Fruit fly (Drosophila melanogaster) whole organism, embryonic: ENCODE results near the gene form3.

ENCODE experiments used
- Atf3 ChIP-seq: fragments of 200-800 bp; sonication (Bioruptor generic); optimal IDR thresholded peaks from 3 replicates; lab custom pipeline; 2016; ENCODE audit warnings: missing biosample characterization, missing genetic modification characterization
- Bgb ChIP-seq: fragments of 200-800 bp; sonication (Bioruptor generic); IDR thresholded peaks from 2 replicates; pipeline ENCODE4 v1.3.6; 2022; ENCODE audit warnings: missing biosample characterization, missing genetic modification characterization; ENCODE audit not compliant: partially characterized antibody
- CG10267 ChIP-seq: fragments of 200-800 bp; sonication (Bioruptor generic); optimal IDR thresholded peaks from 2 replicates; lab custom pipeline; 2018; ENCODE audit warnings: missing biosample characterization, mild to moderate bottlenecking, missing genetic modification characterization, moderate library complexity
- CG10543 ChIP-seq: fragments of 200-800 bp; sonication (Bioruptor generic); optimal IDR thresholded peaks from 3 replicates; lab custom pipeline; 2017; ENCODE audit warnings: missing biosample characterization, mild to moderate bottlenecking, missing genetic modification characterization, moderate library complexity
- CG10979 ChIP-seq: fragments of 200-800 bp; sonication (Bioruptor generic); optimal IDR thresholded peaks from 2 replicates; lab custom pipeline; 2018; ENCODE audit warnings: missing biosample characterization, mild to moderate bottlenecking, missing genetic modification characterization, moderate library complexity
- CG11085 ChIP-seq: fragments of 200-800 bp; sonication (Bioruptor generic); IDR thresholded peaks from 2 replicates; pipeline ENCODE4 v1.3.6; 2022; ENCODE audit warnings: missing biosample characterization, missing genetic modification characterization
- CG12219 ChIP-seq: fragments of 200-800 bp; sonication (Bioruptor generic); optimal IDR thresholded peaks from 3 replicates; lab custom pipeline; 2018; ENCODE audit warnings: missing biosample characterization, mild to moderate bottlenecking, missing genetic modification characterization
- CG14710 ChIP-seq: fragments of 200-800 bp; sonication (Bioruptor generic); optimal IDR thresholded peaks from 3 replicates; lab custom pipeline; 2019; ENCODE audit warnings: missing biosample characterization, mild to moderate bottlenecking, missing genetic modification characterization, moderate library complexity
- CG14965 ChIP-seq: fragments of 200-800 bp; sonication (Bioruptor generic); optimal IDR thresholded peaks from 2 replicates; lab custom pipeline; 2016; ENCODE audit warnings: missing biosample characterization, missing genetic modification characterization, borderline replicate concordance
- CG15514 ChIP-seq: fragments of 200-800 bp; sonication (Bioruptor generic); optimal IDR thresholded peaks from 3 replicates; lab custom pipeline; 2017; ENCODE audit warnings: missing biosample characterization, missing genetic modification characterization, mild to moderate bottlenecking, moderate library complexity, missing genetic modification reagents
- CG17802 ChIP-seq: fragments of 200-800 bp; sonication (Bioruptor generic); optimal IDR thresholded peaks from 2 replicates; lab custom pipeline; 2018; ENCODE audit warnings: missing biosample characterization, mild to moderate bottlenecking, missing genetic modification characterization, moderate library complexity
- CG18599 ChIP-seq: fragments of 200-800 bp; sonication (Bioruptor generic); optimal IDR thresholded peaks from 3 replicates; lab custom pipeline; 2017; ENCODE audit warnings: missing biosample characterization, missing genetic modification characterization, mild to moderate bottlenecking, moderate library complexity, missing genetic modification reagents
- CG2678 ChIP-seq: fragments of 200-800 bp; sonication (Bioruptor generic); optimal IDR thresholded peaks from 3 replicates; lab custom pipeline; 2019; ENCODE audit warnings: missing biosample characterization, mild to moderate bottlenecking, missing genetic modification characterization, moderate library complexity
- CG3407 ChIP-seq: fragments of 200-800 bp; sonication (Bioruptor generic); optimal IDR thresholded peaks from 2 replicates; lab custom pipeline; 2018; ENCODE audit warnings: missing biosample characterization, mild to moderate bottlenecking, missing genetic modification characterization
- CG34224 ChIP-seq: fragments of 200-800 bp; sonication (Bioruptor generic); IDR thresholded peaks from 3 replicates; pipeline ENCODE4 v1.3.6; 2022; ENCODE audit warnings: missing biosample characterization, missing genetic modification characterization; ENCODE audit not compliant: partially characterized antibody
- CG4707 ChIP-seq: fragments of 200-800 bp; sonication (Bioruptor generic); optimal IDR thresholded peaks from 2 replicates; lab custom pipeline; 2018; ENCODE audit warnings: missing biosample characterization, mild to moderate bottlenecking, missing genetic modification characterization, moderate library complexity
- CG7928 ChIP-seq: fragments of 200-800 bp; sonication (Bioruptor generic); optimal IDR thresholded peaks from 2 replicates; lab custom pipeline; 2017; ENCODE audit warnings: missing biosample characterization, mild to moderate bottlenecking, missing genetic modification characterization
- CG7963 ChIP-seq: fragments of 200-800 bp; sonication (Bioruptor generic); IDR thresholded peaks from 3 replicates; pipeline ENCODE4 v1.3.6; 2022; ENCODE audit warnings: missing biosample characterization, missing genetic modification characterization; ENCODE audit not compliant: partially characterized antibody
- CG8359 ChIP-seq: fragments of 200-800 bp; sonication (Bioruptor generic); optimal IDR thresholded peaks from 2 replicates; lab custom pipeline; 2017; ENCODE audit warnings: missing biosample characterization, mild to moderate bottlenecking, missing genetic modification characterization, borderline replicate concordance
- CTCF ChIP-seq: fragments of 200-800 bp; sonication (Bioruptor generic); optimal IDR thresholded peaks from 2 replicates; lab custom pipeline; 2017; ENCODE audit warnings: missing biosample characterization, mild to moderate bottlenecking, missing genetic modification characterization, moderate library complexity
- CkIIα-i1 ChIP-seq: fragments of 200-800 bp; sonication (Bioruptor generic); IDR thresholded peaks from 2 replicates; pipeline ENCODE4 v1.3.6; 2022; ENCODE audit warnings: missing biosample characterization, missing genetic modification characterization
- CrebB ChIP-seq: fragments of 200-800 bp; sonication (Bioruptor generic); optimal IDR thresholded peaks from 3 replicates; lab custom pipeline; 2018; ENCODE audit warnings: missing biosample characterization, mild to moderate bottlenecking, missing genetic modification characterization
- D ChIP-seq, 2 experiments: fragments of 200-800 bp in 1 of 2; fragments of >200 bp in 1 of 2; sonication (Bioruptor generic) in 1 of 2; optimal IDR thresholded peaks; 2 replicates in 1 of 2; 3 replicates in 1 of 2; lab custom pipeline; 2017; ENCODE audit warnings: mild to moderate bottlenecking in 1 of 2, missing biosample characterization in 1 of 2, missing genetic modification characterization in 1 of 2, missing genetic modification reagents in 1 of 2
- Dp ChIP-seq: fragments of 200-800 bp; sonication (Bioruptor generic); optimal IDR thresholded peaks from 2 replicates; lab custom pipeline; 2018; ENCODE audit warnings: missing biosample characterization, mild to moderate bottlenecking, missing genetic modification characterization, moderate library complexity
- Fer1 ChIP-seq: fragments of 200-800 bp; sonication (Bioruptor generic); optimal IDR thresholded peaks from 2 replicates; lab custom pipeline; 2017; ENCODE audit warnings: missing biosample characterization, mild to moderate bottlenecking, missing genetic modification characterization
- Gsc ChIP-seq: fragments of 200-800 bp; sonication (Bioruptor generic); IDR thresholded peaks from 2 replicates; pipeline ENCODE4 v1.3.6; 2022; ENCODE audit warnings: missing biosample characterization, missing genetic modification characterization
- HLH4C ChIP-seq: fragments of 200-800 bp; sonication (Bioruptor generic); IDR thresholded peaks from 3 replicates; pipeline ENCODE4 v1.3.6; 2022; ENCODE audit warnings: missing biosample characterization, missing genetic modification characterization; ENCODE audit not compliant: partially characterized antibody
- Hand ChIP-seq: fragments of 200-800 bp; sonication (Bioruptor generic); optimal IDR thresholded peaks from 2 replicates; lab custom pipeline; 2017; ENCODE audit warnings: mild to moderate bottlenecking, missing biosample characterization, missing genetic modification reagents, missing genetic modification characterization
- Hr3 ChIP-seq: fragments of 200-800 bp; sonication (Bioruptor generic); optimal IDR thresholded peaks from 3 replicates; lab custom pipeline; 2016; ENCODE audit warnings: missing biosample characterization, missing genetic modification characterization
- Lpt ChIP-seq: fragments of >200 bp; optimal IDR thresholded peaks from 2 replicates; lab custom pipeline; 2018; ENCODE audit warnings: missing biosample characterization, missing genetic modification characterization
- MBD-R2 ChIP-seq: fragments of 200-800 bp; sonication (Bioruptor generic); IDR thresholded peaks from 2 replicates; pipeline ENCODE4 v1.3.6; 2022; ENCODE audit warnings: missing biosample characterization, missing genetic modification characterization
- NfI ChIP-seq: fragments of 200-800 bp; sonication (Bioruptor generic); optimal IDR thresholded peaks from 3 replicates; lab custom pipeline; 2018; ENCODE audit warnings: missing biosample characterization, mild to moderate bottlenecking, missing genetic modification characterization, moderate library complexity
- Scr ChIP-seq: fragments of 200-800 bp; sonication (Bioruptor generic); IDR thresholded peaks from 2 replicates; pipeline ENCODE4 v1.3.6; 2022; ENCODE audit warnings: missing biosample characterization, missing genetic modification characterization; ENCODE audit not compliant: partially characterized antibody
- Six4 ChIP-seq: fragments of 200-800 bp; sonication (Bioruptor generic); optimal IDR thresholded peaks from 2 replicates; lab custom pipeline; 2016; ENCODE audit warnings: missing biosample characterization, missing genetic modification characterization
- Spps ChIP-seq: fragments of 200-800 bp; sonication (Bioruptor generic); optimal IDR thresholded peaks from 2 replicates; lab custom pipeline; 2018; ENCODE audit warnings: missing biosample characterization, mild to moderate bottlenecking, missing genetic modification characterization
- abd-A ChIP-seq: fragments of 200-800 bp; sonication (Bioruptor generic); optimal IDR thresholded peaks from 3 replicates; lab custom pipeline; 2019; ENCODE audit warnings: missing biosample characterization, mild to moderate bottlenecking, missing genetic modification characterization, moderate library complexity
- al ChIP-seq: fragments of 200-800 bp; sonication (Bioruptor generic); IDR thresholded peaks from 2 replicates; pipeline ENCODE4 v1.3.6; 2022; ENCODE audit warnings: missing biosample characterization, missing genetic modification characterization
- amos ChIP-seq: fragments of 200-800 bp; sonication (Bioruptor generic); IDR thresholded peaks from 2 replicates; pipeline ENCODE4 v1.3.6; 2022; ENCODE audit warnings: missing biosample characterization, missing genetic modification characterization; ENCODE audit not compliant: partially characterized antibody
- az2 ChIP-seq: fragments of 200-800 bp; sonication (Bioruptor generic); optimal IDR thresholded peaks from 3 replicates; lab custom pipeline; 2016; ENCODE audit warnings: missing biosample characterization, missing genetic modification characterization
- cad ChIP-seq: fragments of >200 bp; optimal IDR thresholded peaks from 2 replicates; lab custom pipeline; 2017; ENCODE audit warnings: missing biosample characterization, missing genetic modification characterization
- corto ChIP-seq: fragments of 200-800 bp; sonication (Bioruptor generic); optimal IDR thresholded peaks from 2 replicates; lab custom pipeline; 2016; ENCODE audit warnings: missing biosample characterization, mild to moderate bottlenecking, missing genetic modification characterization, moderate library complexity
- dpn ChIP-seq, 2 experiments: fragments of 200-800 bp; sonication (Bioruptor generic); optimal IDR thresholded peaks; 3 replicates each; lab custom pipeline; 2016; ENCODE audit warnings: missing biosample characterization in 2 of 2, missing genetic modification characterization in 2 of 2
- emc ChIP-seq: fragments of 200-800 bp; sonication (Bioruptor generic); optimal IDR thresholded peaks from 2 replicates; lab custom pipeline; 2016; ENCODE audit warnings: missing biosample characterization, missing genetic modification characterization
- hbn ChIP-seq: fragments of 200-800 bp; sonication (Bioruptor generic); IDR thresholded peaks from 2 replicates; pipeline ENCODE4 v1.3.6; 2022; ENCODE audit warnings: missing biosample characterization, missing genetic modification characterization; ENCODE audit not compliant: partially characterized antibody
- hth ChIP-seq: fragments of >200 bp; optimal IDR thresholded peaks from 2 replicates; lab custom pipeline; 2017; ENCODE audit warnings: inconsistent platforms
- ind ChIP-seq: fragments of 200-800 bp; sonication (Bioruptor generic); optimal IDR thresholded peaks from 3 replicates; lab custom pipeline; 2016; ENCODE audit warnings: missing biosample characterization, missing genetic modification characterization
- jumu ChIP-seq: fragments of 200-800 bp; sonication (Bioruptor generic); optimal IDR thresholded peaks from 3 replicates; lab custom pipeline; 2016; ENCODE audit warnings: missing biosample characterization, missing genetic modification characterization
- knrl ChIP-seq: fragments of 200-800 bp; sonication (Bioruptor generic); IDR thresholded peaks from 3 replicates; pipeline ENCODE4 v1.3.6; 2022; ENCODE audit warnings: missing biosample characterization, missing genetic modification characterization; ENCODE audit not compliant: partially characterized antibody
- run ChIP-seq: fragments of 200-800 bp; sonication (Bioruptor generic); optimal IDR thresholded peaks from 3 replicates; lab custom pipeline; 2018; ENCODE audit warnings: missing biosample characterization, mild to moderate bottlenecking, missing genetic modification characterization
- tgo ChIP-seq: fragments of 200-800 bp; sonication (Bioruptor generic); IDR thresholded peaks from 3 replicates; pipeline ENCODE4 v1.3.6; 2022; ENCODE audit warnings: missing biosample characterization, missing genetic modification characterization

The form3 gene

DNA sequence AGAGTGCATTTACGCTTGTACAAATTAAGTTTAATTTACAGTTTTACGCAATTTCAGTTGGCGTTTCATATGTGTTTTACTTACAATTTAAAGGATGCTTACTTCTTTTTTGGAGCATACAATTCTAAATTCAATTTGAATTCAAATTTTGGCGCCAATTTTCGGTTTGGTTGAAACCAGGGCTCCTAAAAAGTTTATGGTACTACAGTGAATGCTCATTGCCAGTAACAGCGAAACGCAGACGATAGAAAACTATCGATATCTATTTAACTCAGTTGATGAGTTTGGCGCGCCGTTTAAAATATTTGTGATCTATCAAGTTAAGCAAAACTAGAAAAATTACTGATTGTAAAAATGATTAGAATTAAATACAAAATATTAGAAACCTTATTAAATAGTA is 598 bp upstream of the form3 start (continued):
- TF ChIP-seq CG17802 (no peak), Bgb (GFP tag; lab: Robert Waterston, UW) (peak; percentile 73), CG4707 (no peak), CG14710 (tag; lab: Kevin White, UChicago) (no peak), Fer1 (no peak), abd-A (tag; lab: Kevin White, UChicago) (no peak), CG11085 (GFP tag; lab: Robert Waterston, UW) (no peak), run (tag; lab: Kevin White, UChicago) (no peak), Six4 (GFP tag; lab: Kevin White, UChicago) (no peak), NfI (GFP tag; lab: Kevin White, UChicago) (no peak), Lpt (GFP tag; lab: Kevin White, UChicago) (no peak), al (GFP tag; lab: Robert Waterston, UW) (no peak), CG18599 (no peak), hth (no peak), jumu (no peak), D (optimal IDR thresholded peaks at IDR 0.05; lab: Kevin White, UChicago) (no peak), D (GFP tag; optimal IDR thresholded peaks at IDR 0.05; lab: Kevin White, UChicago) (no peak), CrebB (tag; lab: Kevin White, UChicago) (no peak), tgo (GFP tag; lab: Robert Waterston, UW) (no peak), CG2678 (no peak), CTCF (GFP tag; lab: Kevin White, UChicago) (no peak), hbn (GFP tag; lab: Robert Waterston, UW) (peak; percentile 44; the same call in 1 of the 2 replicates), dpn (GFP tag; optimal IDR thresholded peaks at IDR 0.05; lab: Kevin White, UChicago) (no peak), CG15514 (GFP tag; lab: Kevin White, UChicago) (no peak), CG10267 (tag; lab: Kevin White, UChicago) (no peak), CG7928 (peak; percentile 71), CG10979 (tag; lab: Kevin White, UChicago) (no peak), Hr3 (no peak), knrl (GFP tag; lab: Robert Waterston, UW) (peak; percentile 63), MBD-R2 (GFP tag; lab: Robert Waterston, UW) (no peak), amos (GFP tag; lab: Robert Waterston, UW) (peak; percentile 71), az2 (GFP tag; lab: Kevin White, UChicago) (no peak), Gsc (GFP tag; lab: Robert Waterston, UW) (no peak), HLH4C (peak; percentile 57), Spps (tag; lab: Kevin White, UChicago) (no peak), cad (GFP tag; lab: Kevin White, UChicago) (no peak), CG8359 (no peak), CG34224 (GFP tag; lab: Robert Waterston, UW) (peak; percentile 56), CkIIα-i1 (no peak), CG12219 (GFP tag; lab: Kevin White, UChicago) (no peak), corto (GFP tag; lab: Kevin White, UChicago) (no peak), CG7963 (GFP tag; lab: Robert Waterston, UW) (peak; percentile 47; the same call in 2 of the 3 replicates), CG10543 (GFP tag; lab: Kevin White, UChicago) (no peak), Atf3 (GFP tag; lab: Kevin White, UChicago) (no peak), CG3407 (GFP tag; lab: Kevin White, UChicago) (no peak), ind (GFP tag; lab: Kevin White, UChicago) (no peak), Hand (GFP tag; lab: Kevin White, UChicago) (no peak), emc (GFP tag; lab: Kevin White, UChicago) (no peak), Scr (peak; percentile 67), Dp (GFP tag; lab: Kevin White, UChicago) (peak; percentile 68), CG14965 (GFP tag; lab: Kevin White, UChicago) (no peak)
